Worm (Caenorhabditis elegans): ENCODE results near the gene pmp-4.

DNA sequence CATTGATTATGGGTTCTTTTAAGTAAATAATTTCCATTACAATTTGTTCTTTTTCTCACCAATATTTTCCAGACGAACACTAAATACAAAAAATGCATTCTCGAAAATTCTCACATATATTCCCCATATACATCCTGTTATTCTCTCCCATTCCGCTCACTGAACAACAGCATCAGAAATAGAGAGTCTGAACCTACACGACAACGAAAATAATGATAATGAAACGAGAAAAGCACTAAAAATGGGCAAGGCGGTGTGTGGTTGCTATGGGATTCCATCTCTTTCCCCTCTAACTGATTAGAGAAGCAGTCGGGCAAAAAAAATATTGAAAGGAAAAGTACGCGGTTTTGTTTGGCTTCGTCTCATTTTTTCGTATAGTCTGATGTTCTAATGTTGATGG lies 22.4 kb downstream of the pmp-4 start, which contains the start of gene C30H6.12:
- no peak for TF ChIP-seq C17E4.6 (GFP tag; IDR thresholded peaks at IDR 0.05)
- no peak for TF ChIP-seq efl-1 (GFP tag; optimal IDR thresholded peaks at IDR 0.05)
- TF ChIP-seq lin-35 (GFP tag; optimal IDR thresholded peaks at IDR 0.05), result no peak
- TF ChIP-seq pha-4 (tag; optimal IDR thresholded peaks at IDR 0.05), result no peak
- TF ChIP-seq F52B5.7 (tag; optimal IDR thresholded peaks at IDR 0.05), result no peak
- no peak for TF ChIP-seq Y53F4B.3 (GFP tag; IDR thresholded peaks at IDR 0.05)
- TF ChIP-seq chd-7 (tag; optimal IDR thresholded peaks at IDR 0.05), result no peak
- no peak for TF ChIP-seq nhr-120 (GFP tag; IDR thresholded peaks at IDR 0.05)
- no peak for TF ChIP-seq unc-62 (GFP tag; optimal IDR thresholded peaks at IDR 0.05)
- TF ChIP-seq akir-1 (GFP tag; optimal IDR thresholded peaks at IDR 0.05), result no peak
